Worm (Caenorhabditis elegans): ENCODE measurements around the gene T19C4.24.

T19C4.24 gene

DNA sequence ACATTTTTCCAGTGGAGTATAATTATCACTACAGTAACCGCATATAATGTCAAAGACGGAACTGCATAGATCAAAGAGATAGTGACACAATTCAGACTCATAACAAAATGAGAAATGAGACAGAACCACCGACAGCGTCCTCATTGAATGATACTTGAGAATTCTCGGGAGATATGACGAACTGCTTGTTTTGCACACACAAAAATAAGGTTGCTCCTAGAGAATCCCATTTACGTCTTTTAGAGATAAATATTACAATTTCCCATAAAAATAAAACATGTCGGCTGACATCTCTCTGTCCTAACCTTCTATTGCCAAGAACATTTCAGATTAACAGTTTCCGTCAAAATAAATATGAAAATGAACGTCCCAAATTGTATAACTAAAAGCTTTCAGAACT, 8.7 kb upstream of the T19C4.24 start, which contains the start of gene srg-38:
srg-38 (minus strand) TSS at position 101 of the 400 bp plus-strand sequence.
- TF ChIP-seq nhr-76 (tag; optimal IDR thresholded peaks at IDR 0.05) (no peak), unc-86 (tag; optimal IDR thresholded peaks at IDR 0.05) (no peak), alr-1 (tag; optimal IDR thresholded peaks at IDR 0.05; ENCODE audit: borderline replicate concordance) (no peak), F16B12.6 (tag; optimal IDR thresholded peaks at IDR 0.05) (no peak), sox-4 (tag; optimal IDR thresholded peaks at IDR 0.05) (no peak), ets-5 (GFP tag; IDR thresholded peaks at IDR 0.05) (no peak), ceh-82 (tag; optimal IDR thresholded peaks at IDR 0.05) (no peak), pax-3 (tag; optimal IDR thresholded peaks at IDR 0.05) (no peak), efl-3 (GFP tag; optimal IDR thresholded peaks at IDR 0.05) (no peak), unc-130 (tag; optimal IDR thresholded peaks at IDR 0.05) (no peak), sup-37 (GFP tag; optimal IDR thresholded peaks at IDR 0.05) (no peak), efl-1 (optimal IDR thresholded peaks at IDR 0.05) (no peak), efl-1 (GFP tag; optimal IDR thresholded peaks at IDR 0.05 in 1 of 2) (no peak), tlp-1 (tag; optimal IDR thresholded peaks at IDR 0.05) (no peak), egl-27 (tag; optimal IDR thresholded peaks at IDR 0.05) (no peak), tbx-2 (tag; optimal IDR thresholded peaks at IDR 0.05) (no peak), fkh-8 (tag; optimal IDR thresholded peaks at IDR 0.05) (no peak), C16A3.4 (tag; optimal IDR thresholded peaks at IDR 0.05) (no peak), grh-1 (GFP tag; IDR thresholded peaks at IDR 0.05) (no peak), ceh-88 (GFP tag; IDR thresholded peaks at IDR 0.05) (no peak), lin-39 (tag; optimal IDR thresholded peaks at IDR 0.05) (no peak)

DNA sequence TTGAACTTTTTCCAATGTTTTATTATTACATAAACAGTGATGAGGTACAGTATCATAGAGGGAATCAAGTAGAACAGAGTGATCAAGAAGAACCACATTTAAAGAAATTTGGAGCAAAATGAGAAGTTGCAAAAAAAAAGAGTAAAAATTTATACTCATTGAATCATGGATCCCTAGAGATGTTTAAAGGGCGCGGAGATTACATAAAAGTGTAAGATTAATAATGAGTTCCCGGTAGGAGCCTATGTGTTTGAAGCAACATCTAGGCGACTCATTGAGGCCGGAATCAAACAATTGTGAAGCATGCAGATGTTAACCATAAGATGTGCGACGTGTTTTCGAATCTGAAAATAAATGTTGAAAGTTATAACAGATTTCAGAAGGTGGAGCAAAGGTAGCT, 5.5 kb upstream of the T19C4.24 start, which contains the start of gene srg-39:
srg-39 (minus strand) TSS at position 101 of the 400 bp plus-strand sequence.
- no peak for TF ChIP-seq elt-3 (tag; optimal IDR thresholded peaks at IDR 0.05)
- no peak for TF ChIP-seq mab-9 (GFP tag; IDR thresholded peaks at IDR 0.05)
- TF ChIP-seq hlh-4 (tag; optimal IDR thresholded peaks at IDR 0.05), result no peak
- TF ChIP-seq C04F5.9 (tag; optimal IDR thresholded peaks at IDR 0.05), result no peak
- no peak for TF ChIP-seq hlh-17 (GFP tag; optimal IDR thresholded peaks at IDR 0.05; ENCODE audit: borderline replicate concordance)
- TF ChIP-seq F16B12.6 (tag; optimal IDR thresholded peaks at IDR 0.05), result no peak
- no peak for TF ChIP-seq unc-86 (tag; optimal IDR thresholded peaks at IDR 0.05)
- TF ChIP-seq efl-3 (GFP tag; optimal IDR thresholded peaks at IDR 0.05), result no peak
- no peak for TF ChIP-seq mep-1 (tag; optimal IDR thresholded peaks at IDR 0.05)
- no peak for TF ChIP-seq unc-30 (tag; optimal IDR thresholded peaks at IDR 0.05)
- no peak for TF ChIP-seq tlp-1 (tag; optimal IDR thresholded peaks at IDR 0.05)
- TF ChIP-seq fos-1 (tag; optimal IDR thresholded peaks at IDR 0.05), result no peak
- TF ChIP-seq elt-2 (tag; optimal IDR thresholded peaks at IDR 0.05), result no peak
- TF ChIP-seq snu-23 (GFP tag; optimal IDR thresholded peaks at IDR 0.05), result no peak
- TF ChIP-seq egl-27 (tag; optimal IDR thresholded peaks at IDR 0.05), result no peak
- TF ChIP-seq nhr-77 (tag; optimal IDR thresholded peaks at IDR 0.05), result no peak
- TF ChIP-seq aly-2 (tag; optimal IDR thresholded peaks at IDR 0.05), result no peak
- TF ChIP-seq vab-15 (tag; optimal IDR thresholded peaks at IDR 0.05), result no peak

DNA sequence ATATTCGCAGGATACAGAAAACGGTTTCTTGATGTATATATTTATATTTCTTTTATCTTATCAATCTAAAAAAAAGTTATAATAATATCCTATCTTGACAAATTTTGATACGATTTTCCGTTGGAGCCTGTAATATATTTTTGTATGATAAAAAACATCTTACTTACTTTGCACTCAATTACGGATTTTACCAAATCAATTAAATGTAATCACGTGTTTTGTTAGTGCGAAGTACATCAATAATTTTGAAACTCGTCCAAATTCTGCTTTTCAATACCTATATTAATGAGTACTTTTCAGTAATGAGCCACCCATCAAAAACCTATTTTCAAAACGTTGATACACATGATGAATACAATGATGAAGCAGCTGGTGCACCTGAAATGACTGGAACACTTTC, 2.6 kb upstream of the T19C4.24 start, which contains the start of gene T19C4.1:
T19C4.1 (plus strand) TSS at position 301 of the 400 bp plus-strand sequence.
- TF ChIP-seq egl-27 (tag; optimal IDR thresholded peaks at IDR 0.05) (no peak), nhr-85 (tag) (no peak), lin-15B (tag; optimal IDR thresholded peaks at IDR 0.05) (no peak), pqm-1 (tag; optimal IDR thresholded peaks at IDR 0.05) (no peak), snu-23 (GFP tag; optimal IDR thresholded peaks at IDR 0.05) (no peak), aha-1 (tag; optimal IDR thresholded peaks at IDR 0.05) (no peak), nhr-84 (tag; optimal IDR thresholded peaks at IDR 0.05) (no peak), lin-39 (tag; optimal IDR thresholded peaks at IDR 0.05) (no peak), nhr-20 (tag; optimal IDR thresholded peaks at IDR 0.05) (no peak), rnt-1 (tag; optimal IDR thresholded peaks at IDR 0.05) (no peak)

Data from whole organism, L1 larva.